Fruit fly (Drosophila melanogaster) whole organism, adult: ENCODE results near the gene CG12219.

Source experiments
- CG7101 ChIP-seq: fragments of 200-800 bp; sonication (Bioruptor generic); optimal IDR thresholded peaks from 2 replicates; lab custom pipeline; 2018; ENCODE audit warnings: missing biosample characterization, mild to moderate bottlenecking, missing genetic modification characterization, moderate library complexity
- Mnt ChIP-seq: fragments of 200-800 bp; sonication (Bioruptor generic); optimal IDR thresholded peaks from 2 replicates; lab custom pipeline; 2016; ENCODE audit warnings: missing biosample characterization, mild to moderate bottlenecking, missing genetic modification characterization
- cic ChIP-seq: fragments of 200-800 bp; sonication (Bioruptor generic); optimal IDR thresholded peaks from 2 replicates; lab custom pipeline; 2017; ENCODE audit warnings: missing biosample characterization, mild to moderate bottlenecking, missing genetic modification characterization, moderate library complexity
- cnc ChIP-seq, 2 experiments: fragments of >200 bp; optimal IDR thresholded peaks; 2 replicates each; lab custom pipeline; 2017

DNA sequence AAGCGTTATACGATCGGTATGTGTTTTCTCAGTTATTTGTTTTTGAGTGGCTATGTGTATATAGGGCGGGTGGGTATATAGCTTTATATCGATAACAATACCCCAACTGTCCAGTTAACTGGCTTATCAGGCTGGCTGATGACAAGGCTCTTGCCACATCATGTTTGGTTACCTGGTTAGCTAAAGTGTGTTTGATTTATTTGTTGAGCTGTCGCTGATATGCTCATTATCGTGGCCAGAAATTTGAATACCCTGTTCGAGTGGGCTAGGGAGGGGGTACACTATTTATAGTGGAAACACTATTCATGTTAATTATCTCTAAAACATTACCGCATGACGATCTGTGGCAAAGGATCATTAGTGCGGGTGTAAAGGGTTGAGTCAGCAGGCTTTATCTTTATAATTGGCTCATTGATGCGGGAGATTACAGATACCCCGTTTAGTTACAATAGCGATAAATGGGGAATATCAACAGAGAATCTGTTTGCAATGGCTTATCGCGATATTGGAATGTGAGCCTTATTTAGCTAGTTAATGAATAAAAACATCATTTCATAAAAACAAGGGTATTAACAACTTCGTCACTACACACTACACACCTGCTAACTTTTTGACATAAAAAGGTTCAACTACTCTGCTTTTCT lies 48.1 kb downstream of the CG12219 start:
- no peak for TF ChIP-seq Mnt
- TF ChIP-seq cic (GFP tag; lab: Kevin White, UChicago): no peak
- TF ChIP-seq CG7101: no peak
- TF ChIP-seq cnc (optimal IDR thresholded peaks at IDR 0.05; lab: Kevin White, UChicago): no peak
